Worm (Caenorhabditis elegans) whole organism, mixed stage, embryonic: ENCODE data around the gene vem-1.
A peak's percentile ranks its signal among the peaks of the same experiment; 100 is the strongest.

ENCODE experiments used
- blmp-1 ChIP-seq: fragments of 150-350 bp; optimal IDR thresholded peaks from 2 replicates; lab custom pipeline; 2014; ENCODE audit warnings: missing biosample characterization, missing genetic modification characterization
- elt-1 ChIP-seq: sonication (generic microtip); optimal IDR thresholded peaks from 2 replicates; lab custom pipeline; 2017; ENCODE audit warnings: missing genetic modification characterization, mild to moderate bottlenecking, missing compliant biosample characterization, antibody characterized with exemption, moderate library complexity, borderline replicate concordance; ENCODE audit not compliant: insufficient read depth
- hlh-1 ChIP-seq: fragments of 150-350 bp; optimal IDR thresholded peaks from 2 replicates; lab custom pipeline; 2014; ENCODE audit warnings: missing biosample characterization, missing genetic modification reagents, missing genetic modification characterization
- lsy-2 ChIP-seq: fragments of 150-350 bp; optimal IDR thresholded peaks from 2 replicates; lab custom pipeline; 2014; ENCODE audit warnings: missing biosample characterization, missing genetic modification characterization
- mab-5 ChIP-seq: fragments of 150-350 bp; optimal IDR thresholded peaks from 2 replicates; lab custom pipeline; 2014; ENCODE audit warnings: missing biosample characterization, missing genetic modification characterization
- mep-1 ChIP-seq: fragments of 150-350 bp; optimal IDR thresholded peaks from 2 replicates; lab custom pipeline; 2017; ENCODE audit warnings: missing biosample characterization, missing genetic modification reagents, missing genetic modification characterization, inconsistent platforms
- nhr-237 ChIP-seq: fragments of 150-350 bp; optimal IDR thresholded peaks from 2 replicates; lab custom pipeline; 2014; ENCODE audit warnings: missing biosample characterization, missing genetic modification characterization
- nhr-76 ChIP-seq: sonication (generic microtip); optimal IDR thresholded peaks from 2 replicates; lab custom pipeline; 2017; ENCODE audit warnings: missing biosample characterization, missing genetic modification characterization
- snpc-4 ChIP-seq: fragments of 150-350 bp; optimal IDR thresholded peaks from 2 replicates; lab custom pipeline; 2014; ENCODE audit warnings: missing biosample characterization, missing genetic modification characterization
- tbx-8 ChIP-seq: fragments of 200-800 bp; sonication (Bioruptor generic); optimal IDR thresholded peaks from 2 replicates; lab custom pipeline; 2018; ENCODE audit warnings: mild to moderate bottlenecking, missing genetic modification characterization, moderate library complexity, missing compliant biosample characterization
- ztf-11 ChIP-seq: fragments of 150-350 bp; optimal IDR thresholded peaks from 2 replicates; lab custom pipeline; 2014; ENCODE audit warnings: missing biosample characterization, missing genetic modification characterization

DNA sequence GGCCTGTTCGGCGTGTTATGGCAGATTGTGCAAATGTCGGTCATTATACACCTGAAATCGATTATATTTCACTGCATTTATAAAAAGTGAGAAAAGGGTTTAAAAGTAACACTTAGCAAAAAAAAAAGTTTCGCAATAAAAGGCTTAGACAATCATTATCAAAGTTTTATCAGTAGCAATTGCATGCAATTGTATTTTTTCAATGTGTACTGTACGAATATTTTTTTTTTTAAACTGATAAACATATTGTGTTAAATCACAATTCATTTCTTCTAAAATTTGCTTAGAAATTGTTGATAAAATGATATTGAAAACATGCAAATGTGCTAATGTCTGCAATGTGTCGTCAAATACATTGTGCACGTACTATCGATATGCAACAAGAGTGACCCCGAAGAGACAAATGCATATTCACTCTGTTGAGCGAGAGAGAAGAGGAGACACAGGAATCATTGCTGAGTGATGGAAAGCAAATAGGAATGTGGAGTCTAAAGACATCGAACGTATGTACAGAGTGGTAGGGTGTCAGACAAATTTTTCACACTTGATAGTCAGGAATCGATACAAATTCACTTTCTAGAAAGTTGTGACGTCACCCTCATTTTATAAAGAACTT lies 48.0 kb upstream of the vem-1 start, which contains the start of gene C02B8.6:
- TF ChIP-seq nhr-237 (tag; lab: Kevin White, UChicago), result peak; percentile 19
- no peak for TF ChIP-seq elt-1 (tag; lab: Kevin White, UChicago)
- TF ChIP-seq mep-1, result peak; percentile 56
- no peak for TF ChIP-seq nhr-76 (tag; lab: Kevin White, UChicago)
- no peak for TF ChIP-seq tbx-8 (GFP tag; lab: Kevin White, UChicago)
- no peak for TF ChIP-seq ztf-11 (tag; lab: Kevin White, UChicago)
- TF ChIP-seq snpc-4 (tag; lab: Kevin White, UChicago), result no peak
- TF ChIP-seq hlh-1 (tag; lab: Kevin White, UChicago), result peak; percentile 64
- no peak for TF ChIP-seq blmp-1 (tag; lab: Kevin White, UChicago)
- no peak for TF ChIP-seq mab-5
- TF ChIP-seq lsy-2, result no peak
